Worm (Caenorhabditis elegans): ENCODE data around the gene pnc-1.

The pnc-1 gene

ce11 chrIV:218252-218651, 34.0 kb downstream of the pnc-1 start, which contains the start of gene prdx-6:
TSS of gene prdx-6 (plus strand) at chrIV:218552.
- no peak for TF ChIP-seq dao-5 (tag; optimal IDR thresholded peaks at IDR 0.05)
- TF ChIP-seq W03F9.2 (tag; optimal IDR thresholded peaks at IDR 0.05), result no peak
- TF ChIP-seq him-1 (tag; optimal IDR thresholded peaks at IDR 0.05), result no peak

DNA sequence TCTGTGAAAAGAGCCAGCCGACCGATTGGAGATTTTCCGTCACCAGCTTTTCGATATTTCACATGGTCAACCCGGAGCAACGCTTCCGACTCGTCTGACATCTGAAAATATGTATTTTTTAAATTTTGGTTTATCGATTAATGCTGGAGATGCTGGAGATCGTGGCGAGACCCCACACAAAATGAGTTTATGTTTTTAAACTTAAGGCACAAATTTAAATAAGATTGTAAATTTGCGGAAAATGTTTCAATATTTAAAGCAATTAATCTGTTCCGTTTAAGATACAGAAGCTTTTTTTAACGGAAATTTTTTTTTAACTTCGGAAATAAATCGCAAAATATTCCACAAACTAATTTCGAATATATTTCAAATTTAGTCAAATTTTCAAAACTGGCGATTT, 47.4 kb downstream of the pnc-1 start, which contains the start of gene gtf-2H1:
Gene gtf-2H1, minus strand, starts transcription at position 101 of the 400 bp plus-strand sequence.
- TF ChIP-seq dao-5 (tag; optimal IDR thresholded peaks at IDR 0.05) (no peak), W03F9.2 (tag; optimal IDR thresholded peaks at IDR 0.05) (no peak), him-1 (tag; optimal IDR thresholded peaks at IDR 0.05) (no peak)

DNA sequence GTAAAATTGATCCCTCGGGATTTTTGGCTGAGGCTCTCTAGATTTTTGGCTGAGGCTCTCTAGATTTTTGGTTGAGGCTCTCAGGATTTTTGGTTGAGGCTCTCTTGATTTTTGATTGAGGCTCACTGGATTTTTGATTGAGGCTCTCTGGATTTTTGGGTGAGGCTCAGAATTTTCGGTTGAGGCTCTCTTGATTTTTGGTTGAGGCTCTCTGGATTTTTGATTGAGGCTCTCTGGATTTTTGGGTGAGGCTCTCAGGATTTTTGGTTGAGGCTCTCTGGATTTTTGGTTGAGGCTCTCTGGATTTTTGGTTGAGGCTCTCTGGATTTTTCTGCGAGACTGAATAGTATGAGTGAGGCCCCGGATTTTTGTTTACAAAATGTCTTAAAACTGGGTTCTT, 51.9 kb downstream of the pnc-1 start:
- TF ChIP-seq him-1 (tag; optimal IDR thresholded peaks at IDR 0.05) (no peak), dao-5 (tag; optimal IDR thresholded peaks at IDR 0.05) (no peak), W03F9.2 (tag; optimal IDR thresholded peaks at IDR 0.05) (no peak)

ce11 chrIV:237350-237749, 53.1 kb downstream of the pnc-1 start, which contains the start of gene ints-13:
TSS of gene ints-13 (minus strand) at chrIV:237450.
- TF ChIP-seq him-1 (tag; optimal IDR thresholded peaks at IDR 0.05) (no peak), dao-5 (tag; optimal IDR thresholded peaks at IDR 0.05) (no peak), W03F9.2 (tag; optimal IDR thresholded peaks at IDR 0.05) (no peak)

ce11 chrIV:240257-240754, 56.0 kb downstream of the pnc-1 start, which contains the start of the genes fnta-1 and cogc-8:
TSS of gene fnta-1 (minus strand) at chrIV:240307.
TSS of gene cogc-8 (plus strand) at chrIV:240451.
- TF ChIP-seq dao-5 (tag; optimal IDR thresholded peaks at IDR 0.05), result no peak
- TF ChIP-seq him-1 (tag; optimal IDR thresholded peaks at IDR 0.05), result no peak
- no peak for TF ChIP-seq W03F9.2 (tag; optimal IDR thresholded peaks at IDR 0.05)
